Worm (Caenorhabditis elegans) whole organism, L3 larva: ENCODE measurements around the gene F21C10.18.

ENCODE experiments used
- elt-1 ChIP-seq: fragments of 150-350 bp; optimal IDR thresholded peaks from 2 replicates; lab custom pipeline; 2014; ENCODE audit warnings: missing biosample characterization, missing genetic modification characterization
- elt-3 ChIP-seq, 3 experiments: fragments of 150-350 bp in 1 of 3; sonication (generic microtip) in 2 of 3; optimal IDR thresholded peaks; 2 replicates in 2 of 3; 4 replicates in 1 of 3; lab custom pipeline; 2014 to 2017; ENCODE audit warnings: missing biosample characterization in 3 of 3, missing genetic modification characterization in 3 of 3
- lsy-12 ChIP-seq: sonication (generic microtip); optimal IDR thresholded peaks from 2 replicates; lab custom pipeline; 2016; ENCODE audit warnings: mild to moderate bottlenecking, missing genetic modification characterization, missing compliant biosample characterization
- nhr-12 ChIP-seq: fragments of 150-350 bp; optimal IDR thresholded peaks from 2 replicates; lab custom pipeline; 2014; ENCODE audit warnings: missing biosample characterization, missing genetic modification characterization
- nhr-28 ChIP-seq: fragments of 150-350 bp; optimal IDR thresholded peaks from 2 replicates; lab custom pipeline; 2014; ENCODE audit warnings: missing biosample characterization, missing genetic modification characterization
- tbx-2 ChIP-seq: sonication (generic microtip); optimal IDR thresholded peaks from 2 replicates; lab custom pipeline; 2016; ENCODE audit warnings: mild to moderate bottlenecking, missing genetic modification characterization, missing compliant biosample characterization
- unc-62 ChIP-seq: fragments of 150-350 bp; sonication (generic microtip); optimal IDR thresholded peaks from 4 replicates; lab custom pipeline; 2014; ENCODE audit warnings: missing biosample characterization, missing genetic modification reagents, missing genetic modification characterization
- ztf-11 ChIP-seq: fragments of 150-350 bp; optimal IDR thresholded peaks from 2 replicates; lab custom pipeline; 2014; ENCODE audit warnings: missing biosample characterization, missing genetic modification characterization

ce11 chrV:9084252-9084651, 24.1 kb upstream of the F21C10.18 start:
- TF ChIP-seq nhr-12, result no peak
- no peak for TF ChIP-seq ztf-11 (tag; lab: Kevin White, UChicago)
- TF ChIP-seq elt-3 (tag; optimal IDR thresholded peaks at IDR 0.05; lab: Kevin White, UChicago), result no peak
- no peak for TF ChIP-seq elt-1
- TF ChIP-seq unc-62 (GFP tag; lab: Kevin White, UChicago), result no peak
- no peak for TF ChIP-seq nhr-28 (tag; lab: Kevin White, UChicago)
- TF ChIP-seq lsy-12 (tag; lab: Kevin White, UChicago), result no peak
- no peak for TF ChIP-seq tbx-2
